Fruit fly (Drosophila melanogaster) whole organism, embryonic: ENCODE data around the gene Mgat3.

ENCODE experiments used
- Ada2b ChIP-seq: fragments of 200-800 bp; sonication (Bioruptor generic); IDR thresholded peaks from 2 replicates; pipeline ENCODE4 v1.3.6; 2022; ENCODE audit warnings: missing biosample characterization, missing genetic modification characterization
- Adf1 ChIP-seq: fragments of 200-800 bp; sonication (Bioruptor generic); IDR thresholded peaks from 2 replicates; pipeline ENCODE4 v1.3.6; 2022; ENCODE audit warnings: missing biosample characterization, missing genetic modification characterization
- CG11247 ChIP-seq: fragments of 200-800 bp; sonication (Bioruptor generic); IDR thresholded peaks from 2 replicates; pipeline ENCODE4 v1.3.6; 2022; ENCODE audit warnings: missing biosample characterization, missing genetic modification characterization
- CG12236 ChIP-seq: fragments of 200-800 bp; sonication (Bioruptor generic); optimal IDR thresholded peaks from 2 replicates; lab custom pipeline; 2016; ENCODE audit warnings: missing biosample characterization, missing genetic modification characterization
- CG13424 ChIP-seq: fragments of 200-800 bp; sonication (Bioruptor generic); optimal IDR thresholded peaks from 2 replicates; lab custom pipeline; 2019; ENCODE audit warnings: missing biosample characterization, mild to moderate bottlenecking, missing genetic modification characterization, moderate library complexity
- CG13894 ChIP-seq: fragments of 200-800 bp; sonication (Bioruptor generic); optimal IDR thresholded peaks from 3 replicates; lab custom pipeline; 2018; ENCODE audit warnings: missing biosample characterization, mild to moderate bottlenecking, missing genetic modification characterization, moderate library complexity
- CG14014 ChIP-seq: fragments of 200-800 bp; sonication (Bioruptor generic); IDR thresholded peaks from 2 replicates; pipeline ENCODE4 v1.3.6; 2022; ENCODE audit warnings: missing biosample characterization, missing genetic modification characterization
- CG15073 ChIP-seq: fragments of 200-800 bp; sonication (Bioruptor generic); optimal IDR thresholded peaks from 2 replicates; lab custom pipeline; 2016; ENCODE audit warnings: missing biosample characterization, missing genetic modification characterization
- CG1602 ChIP-seq: fragments of 200-800 bp; sonication (Bioruptor generic); optimal IDR thresholded peaks from 3 replicates; lab custom pipeline; 2016; ENCODE audit warnings: missing biosample characterization, missing genetic modification characterization
- CG16779 ChIP-seq: fragments of 200-800 bp; sonication (Bioruptor generic); IDR thresholded peaks from 2 replicates; pipeline ENCODE4 v1.3.6; 2022; ENCODE audit warnings: missing biosample characterization, missing genetic modification characterization
- CG17612 ChIP-seq: fragments of 200-800 bp; sonication (Bioruptor generic); IDR thresholded peaks from 2 replicates; pipeline ENCODE4 v1.3.6; 2022; ENCODE audit warnings: missing biosample characterization, missing genetic modification characterization
- CG2889 ChIP-seq: fragments of 200-800 bp; sonication (Bioruptor generic); IDR thresholded peaks from 3 replicates; pipeline ENCODE4 v1.3.6; 2022; ENCODE audit warnings: missing biosample characterization, missing genetic modification characterization
- CG30431 ChIP-seq: fragments of 200-800 bp; sonication (Bioruptor generic); optimal IDR thresholded peaks from 2 replicates; lab custom pipeline; 2017; ENCODE audit warnings: missing biosample characterization, missing genetic modification characterization
- CG32772 ChIP-seq: fragments of 200-800 bp; sonication (Bioruptor generic); IDR thresholded peaks from 2 replicates; pipeline ENCODE4 v1.3.6; 2022; ENCODE audit warnings: missing biosample characterization, missing genetic modification characterization
- CG33557 ChIP-seq: fragments of 200-800 bp; sonication (Bioruptor generic); optimal IDR thresholded peaks from 2 replicates; lab custom pipeline; 2019; ENCODE audit warnings: missing biosample characterization, mild to moderate bottlenecking, missing genetic modification characterization, moderate library complexity
- CG34376 ChIP-seq: fragments of 200-800 bp; sonication (Bioruptor generic); optimal IDR thresholded peaks from 2 replicates; lab custom pipeline; 2018; ENCODE audit warnings: missing biosample characterization, mild to moderate bottlenecking, missing genetic modification characterization
- CG4360 ChIP-seq: fragments of 200-800 bp; sonication (Bioruptor generic); IDR thresholded peaks from 2 replicates; pipeline ENCODE4 v1.3.6; 2022; ENCODE audit warnings: missing biosample characterization, missing genetic modification characterization
- CG6765 ChIP-seq: fragments of 200-800 bp; sonication (Bioruptor generic); optimal IDR thresholded peaks from 3 replicates; lab custom pipeline; 2017; ENCODE audit warnings: missing biosample characterization, mild to moderate bottlenecking, missing genetic modification characterization
- CG8290 ChIP-seq, 3 experiments: fragments of 200-800 bp; sonication (Bioruptor generic); optimal IDR thresholded peaks; 2 replicates each; lab custom pipeline; 2016 to 2019; ENCODE audit warnings: missing biosample characterization in 3 of 3, missing genetic modification characterization in 3 of 3, mild to moderate bottlenecking in 2 of 3, moderate library complexity in 1 of 3
- Camta ChIP-seq: fragments of 200-800 bp; sonication (Bioruptor generic); optimal IDR thresholded peaks from 2 replicates; lab custom pipeline; 2016; ENCODE audit warnings: missing biosample characterization, missing genetic modification characterization
- Dfd ChIP-seq, 2 experiments: fragments of >200 bp; optimal IDR thresholded peaks; 2 replicates each; lab custom pipeline; 2017; ENCODE audit warnings: missing biosample characterization in 2 of 2, missing genetic modification characterization in 2 of 2
- Dll ChIP-seq: fragments of 200-800 bp; sonication (Bioruptor generic); IDR thresholded peaks from 4 replicates; pipeline ENCODE4 v1.3.6; 2022; ENCODE audit warnings: missing biosample characterization, missing genetic modification characterization; ENCODE audit not compliant: partially characterized antibody
- Doc3 ChIP-seq: fragments of 200-800 bp; sonication (Bioruptor generic); IDR thresholded peaks from 3 replicates; pipeline ENCODE4 v1.3.6; 2022; ENCODE audit warnings: missing biosample characterization, missing genetic modification characterization; ENCODE audit not compliant: partially characterized antibody
- Drgx ChIP-seq: fragments of 200-800 bp; sonication (Bioruptor generic); IDR thresholded peaks from 2 replicates; pipeline ENCODE4 v1.3.6; 2022; ENCODE audit warnings: missing biosample characterization, missing genetic modification characterization
- Eip74EF ChIP-seq, 2 experiments: fragments of 200-800 bp in 1 of 2; fragments of >200 bp in 1 of 2; sonication (Bioruptor generic) in 1 of 2; optimal IDR thresholded peaks; 2 replicates each; lab custom pipeline; 2017 to 2019; ENCODE audit warnings: missing biosample characterization in 2 of 2, missing genetic modification characterization in 2 of 2, mild to moderate bottlenecking in 1 of 2, moderate library complexity in 1 of 2
- Hr78 ChIP-seq, 2 experiments: fragments of 200-800 bp in 1 of 2; fragments of >200 bp in 1 of 2; sonication (Bioruptor generic) in 1 of 2; optimal IDR thresholded peaks; 2 replicates each; lab custom pipeline; 2017 to 2019; ENCODE audit warnings: missing biosample characterization in 2 of 2, missing genetic modification characterization in 2 of 2, mild to moderate bottlenecking in 1 of 2, moderate library complexity in 1 of 2
- Kr ChIP-seq: fragments of 200-800 bp; sonication (Bioruptor generic); optimal IDR thresholded peaks from 2 replicates; lab custom pipeline; 2017; ENCODE audit warnings: missing biosample characterization, mild to moderate bottlenecking, missing genetic modification characterization
- Max ChIP-seq: fragments of 200-800 bp; sonication (Bioruptor generic); optimal IDR thresholded peaks from 2 replicates; lab custom pipeline; 2016; ENCODE audit warnings: missing biosample characterization, mild to moderate bottlenecking, missing genetic modification characterization
- NC2β ChIP-seq: fragments of 200-800 bp; sonication (Bioruptor generic); optimal IDR thresholded peaks from 2 replicates; lab custom pipeline; 2016; ENCODE audit warnings: missing biosample characterization, missing genetic modification characterization
- Nf-YC ChIP-seq: fragments of 200-800 bp; optimal IDR thresholded peaks from 3 replicates; lab custom pipeline; 2019; ENCODE audit warnings: missing biosample characterization, mild to moderate bottlenecking, missing genetic modification characterization, moderate library complexity
- Optix ChIP-seq: fragments of 200-800 bp; sonication (Bioruptor generic); IDR thresholded peaks from 3 replicates; pipeline ENCODE4 v1.3.6; 2022; ENCODE audit warnings: missing biosample characterization, missing genetic modification characterization
- Ptx1 ChIP-seq: fragments of 200-800 bp; sonication (Bioruptor generic); IDR thresholded peaks from 2 replicates; pipeline ENCODE4 v1.3.6; 2022; ENCODE audit warnings: missing biosample characterization, missing genetic modification characterization
- Spps ChIP-seq: fragments of 200-800 bp; sonication (Bioruptor generic); optimal IDR thresholded peaks from 2 replicates; lab custom pipeline; 2018; ENCODE audit warnings: missing biosample characterization, mild to moderate bottlenecking, missing genetic modification characterization
- caup ChIP-seq: fragments of 200-800 bp; sonication (Bioruptor generic); optimal IDR thresholded peaks from 3 replicates; lab custom pipeline; 2017; ENCODE audit warnings: missing biosample characterization, mild to moderate bottlenecking, missing genetic modification characterization, moderate library complexity; ENCODE audit not compliant: severe bottlenecking
- cwo ChIP-seq: fragments of 200-800 bp; sonication (Bioruptor generic); optimal IDR thresholded peaks from 3 replicates; lab custom pipeline; 2017; ENCODE audit warnings: missing biosample characterization, missing genetic modification characterization, mild to moderate bottlenecking, moderate library complexity, missing genetic modification reagents
- fd3F ChIP-seq: fragments of 200-800 bp; sonication (Bioruptor generic); optimal IDR thresholded peaks from 2 replicates; lab custom pipeline; 2018; ENCODE audit warnings: missing biosample characterization, mild to moderate bottlenecking, missing genetic modification characterization, moderate library complexity
- gcm ChIP-seq: fragments of 200-800 bp; sonication (Bioruptor generic); optimal IDR thresholded peaks from 2 replicates; lab custom pipeline; 2019; ENCODE audit warnings: missing biosample characterization, mild to moderate bottlenecking, missing genetic modification characterization, moderate library complexity
- gfzf ChIP-seq: fragments of 200-800 bp; sonication (Bioruptor generic); optimal IDR thresholded peaks from 2 replicates; lab custom pipeline; 2016; ENCODE audit warnings: missing biosample characterization, mild to moderate bottlenecking, missing genetic modification characterization, moderate library complexity
- grau ChIP-seq: fragments of 200-800 bp; optimal IDR thresholded peaks from 3 replicates; lab custom pipeline; 2019; ENCODE audit warnings: missing biosample characterization, mild to moderate bottlenecking, missing genetic modification characterization, moderate library complexity
- grn ChIP-seq: fragments of 200-800 bp; sonication (Bioruptor generic); optimal IDR thresholded peaks from 3 replicates; lab custom pipeline; 2017; ENCODE audit warnings: missing biosample characterization, missing genetic modification characterization
- ken ChIP-seq: fragments of 200-800 bp; sonication (Bioruptor generic); IDR thresholded peaks from 3 replicates; pipeline ENCODE4 v1.3.6; 2022; ENCODE audit warnings: missing biosample characterization, missing genetic modification characterization
- lab ChIP-seq: fragments of 200-800 bp; sonication (Bioruptor generic); optimal IDR thresholded peaks from 3 replicates; lab custom pipeline; 2017; ENCODE audit warnings: missing biosample characterization, missing genetic modification characterization, mild to moderate bottlenecking, moderate library complexity, missing genetic modification reagents
- mld ChIP-seq: fragments of 200-800 bp; sonication (Bioruptor generic); IDR thresholded peaks from 3 replicates; pipeline ENCODE4 v1.3.6; 2022; ENCODE audit warnings: missing biosample characterization, missing genetic modification characterization; ENCODE audit not compliant: partially characterized antibody
- schlank ChIP-seq: fragments of 200-800 bp; sonication (Bioruptor generic); optimal IDR thresholded peaks from 2 replicates; lab custom pipeline; 2018; ENCODE audit warnings: missing biosample characterization, mild to moderate bottlenecking, missing genetic modification characterization
- slou ChIP-seq: fragments of 200-800 bp; sonication (Bioruptor generic); optimal IDR thresholded peaks from 3 replicates; lab custom pipeline; 2016; ENCODE audit warnings: missing biosample characterization, missing genetic modification characterization
- stc ChIP-seq: fragments of 200-800 bp; sonication (Bioruptor generic); IDR thresholded peaks from 2 replicates; pipeline ENCODE4 v1.3.6; 2022; ENCODE audit warnings: missing biosample characterization, missing genetic modification characterization
- tio ChIP-seq: fragments of 200-800 bp; sonication (Bioruptor generic); optimal IDR thresholded peaks from 2 replicates; lab custom pipeline; 2017; ENCODE audit warnings: missing biosample characterization, missing genetic modification characterization, inconsistent platforms
- ttk ChIP-seq: fragments of 200-800 bp; sonication (Bioruptor generic); IDR thresholded peaks from 2 replicates; pipeline ENCODE4 v2.1.2; 2022; ENCODE audit warnings: missing biosample characterization, missing genetic modification characterization
- vfl ChIP-seq: fragments of 200-800 bp; sonication (Bioruptor generic); optimal IDR thresholded peaks from 2 replicates; lab custom pipeline; 2016; ENCODE audit warnings: missing biosample characterization, missing genetic modification characterization

Gene Mgat3

dm6 chr2L:13203437-13204137 lies 21.2 kb upstream of the Mgat3 start, which contains the start of gene Pect (continued):
- TF ChIP-seq Camta (GFP tag; lab: Kevin White, UChicago) (no peak), CG11247 (no peak), CG14014 (peak; percentile 19; the same call in 1 of the 2 replicates), NC2β (peak; percentile 4), CG34376 (GFP tag; lab: Kevin White, UChicago) (peak; percentile 96), Optix (GFP tag; lab: Robert Waterston, UW) (no peak), grn (no peak), CG1602 (GFP tag; lab: Kevin White, UChicago) (peak; percentile 43), CG12236 (GFP tag; lab: Kevin White, UChicago) (no peak), vfl (GFP tag; lab: Kevin White, UChicago) (no peak), Dll (peak; percentile 62; the same call in 2 of the 4 replicates), stc (GFP tag; lab: Robert Waterston, UW) (peak; percentile 19; the same call in 1 of the 2 replicates), CG13424 (tag; lab: Kevin White, UChicago) (peak; percentile 59), Ada2b (GFP tag; lab: Robert Waterston, UW) (no peak), slou (GFP tag; lab: Kevin White, UChicago) (no peak), CG15073 (GFP tag; lab: Kevin White, UChicago) (no peak), schlank (peak; percentile 16), Drgx (GFP tag; lab: Robert Waterston, UW) (0 out of 2 replicates have a peak, but pooled peaks have one; percentile 9), Adf1 (GFP tag; lab: Robert Waterston, UW) (peak; percentile 29), caup (GFP tag; lab: Kevin White, UChicago) (peak; percentile 30), Ptx1 (GFP tag; lab: Robert Waterston, UW) (peak; percentile 60), fd3F (GFP tag; lab: Kevin White, UChicago) (no peak), lab (GFP tag; lab: Kevin White, UChicago) (no peak), CG16779 (GFP tag; lab: Robert Waterston, UW) (no peak), gcm (GFP tag; lab: Kevin White, UChicago) (no peak), CG8290 (GFP tag; optimal IDR thresholded peaks at IDR 0.05; lab: Kevin White, UChicago) (no peak), CG8290 (tag; optimal IDR thresholded peaks at IDR 0.05; lab: Kevin White, UChicago) (no peak), Spps (tag; lab: Kevin White, UChicago) (no peak), Eip74EF (GFP tag; optimal IDR thresholded peaks at IDR 0.05; lab: Kevin White, UChicago) (no peak), Doc3 (GFP tag; lab: Robert Waterston, UW) (0 out of 3 replicates have a peak, but pooled peaks have one; percentile 36), Max (GFP tag; lab: Kevin White, UChicago) (no peak), tio (GFP tag; lab: Kevin White, UChicago) (no peak), Dfd (GFP tag; optimal IDR thresholded peaks at IDR 0.05; lab: Kevin White, UChicago) (no peak), Nf-YC (tag; lab: Kevin White, UChicago) (no peak), CG33557 (no peak), ken (no peak), CG17612 (GFP tag; lab: Robert Waterston, UW) (no peak), CG13894 (tag; lab: Kevin White, UChicago) (peak; percentile 79), CG6765 (GFP tag; lab: Kevin White, UChicago) (peak; percentile 9), CG32772 (GFP tag; lab: Robert Waterston, UW) (no peak), cwo (peak; percentile 57), mld (no peak), gfzf (GFP tag; lab: Kevin White, UChicago) (peak; percentile 89), CG2889 (GFP tag; lab: Robert Waterston, UW) (no peak), Kr (GFP tag; lab: Kevin White, UChicago) (no peak), Hr78 (GFP tag; optimal IDR thresholded peaks at IDR 0.05; lab: Kevin White, UChicago) (no peak), CG4360 (GFP tag; lab: Robert Waterston, UW) (no peak), CG30431 (GFP tag; lab: Kevin White, UChicago) (no peak), grau (peak; percentile 20), ttk (GFP tag; lab: Robert Waterston, UW) (no peak)
